Fruit fly (Drosophila melanogaster) whole organism, prepupa: Measurements from ENCODE around the gene CG34303.

ENCODE experiments used
- Blimp-1 ChIP-seq: fragments of 200-800 bp; sonication (Bioruptor generic); optimal IDR thresholded peaks from 3 replicates; lab custom pipeline; 2017; ENCODE audit warnings: missing biosample characterization, missing genetic modification characterization, mild to moderate bottlenecking, moderate library complexity, missing genetic modification reagents
- CG11294 ChIP-seq: fragments of 200-800 bp; sonication (Bioruptor generic); IDR thresholded peaks from 2 replicates; pipeline ENCODE4 v1.3.6; 2022; ENCODE audit warnings: missing biosample characterization, missing genetic modification characterization
- CG11762 ChIP-seq: fragments of 200-800 bp; sonication (Bioruptor generic); optimal IDR thresholded peaks from 3 replicates; lab custom pipeline; 2016; ENCODE audit warnings: missing biosample characterization, missing genetic modification characterization; ENCODE audit not compliant: insufficient read depth
- CG11902 ChIP-seq: fragments of 200-800 bp; sonication (Bioruptor generic); optimal IDR thresholded peaks from 3 replicates; lab custom pipeline; 2016; ENCODE audit warnings: missing biosample characterization, missing genetic modification characterization
- CG1621 ChIP-seq: fragments of 200-800 bp; sonication (Bioruptor generic); optimal IDR thresholded peaks from 3 replicates; lab custom pipeline; 2018; ENCODE audit warnings: missing biosample characterization, mild to moderate bottlenecking, missing genetic modification characterization
- CG16779 ChIP-seq: fragments of 200-800 bp; sonication (Bioruptor generic); optimal IDR thresholded peaks from 3 replicates; lab custom pipeline; 2017; ENCODE audit warnings: missing biosample characterization, mild to moderate bottlenecking, missing genetic modification characterization
- CG3032 ChIP-seq: fragments of 200-800 bp; optimal IDR thresholded peaks from 2 replicates; lab custom pipeline; 2019; ENCODE audit warnings: missing biosample characterization, mild to moderate bottlenecking, missing genetic modification characterization, moderate library complexity
- CG31627 ChIP-seq: fragments of 200-800 bp; sonication (Bioruptor generic); optimal IDR thresholded peaks from 3 replicates; lab custom pipeline; 2016; ENCODE audit warnings: missing biosample characterization, missing genetic modification characterization
- CG34406 ChIP-seq: fragments of 200-800 bp; sonication (Bioruptor generic); optimal IDR thresholded peaks from 3 replicates; lab custom pipeline; 2016; ENCODE audit warnings: missing biosample characterization, missing genetic modification characterization
- CG6792 ChIP-seq: fragments of 200-800 bp; sonication (Bioruptor generic); optimal IDR thresholded peaks from 3 replicates; lab custom pipeline; 2016; ENCODE audit warnings: missing biosample characterization, missing genetic modification characterization
- CG6808 ChIP-seq: fragments of 200-800 bp; sonication (Bioruptor generic); optimal IDR thresholded peaks from 3 replicates; lab custom pipeline; 2017; ENCODE audit warnings: missing biosample characterization, missing genetic modification characterization, mild to moderate bottlenecking, moderate library complexity, missing genetic modification reagents
- CG8119 ChIP-seq: fragments of 200-800 bp; sonication (Bioruptor generic); IDR thresholded peaks from 3 replicates; pipeline ENCODE4 v1.3.6; 2022; ENCODE audit warnings: missing biosample characterization, missing genetic modification characterization
- CG9139 ChIP-seq: fragments of 200-800 bp; sonication (Bioruptor generic); optimal IDR thresholded peaks from 3 replicates; lab custom pipeline; 2017; ENCODE audit warnings: missing biosample characterization, mild to moderate bottlenecking, missing genetic modification characterization
- Eip75B ChIP-seq: fragments of 200-800 bp; sonication (Bioruptor generic); optimal IDR thresholded peaks from 3 replicates; lab custom pipeline; 2016; ENCODE audit warnings: missing biosample characterization, missing genetic modification characterization
- Eip78C ChIP-seq: fragments of 200-800 bp; sonication (Bioruptor generic); peaks from one replicate; lab custom pipeline; 2016; ENCODE audit warnings: missing biosample characterization, missing genetic modification characterization
- Eip93F ChIP-seq: fragments of 200-800 bp; sonication (Bioruptor generic); optimal IDR thresholded peaks from 2 replicates; lab custom pipeline; 2016; ENCODE audit warnings: missing biosample characterization, mild to moderate bottlenecking, missing genetic modification characterization
- Ets96B ChIP-seq: fragments of 200-800 bp; optimal IDR thresholded peaks from 2 replicates; lab custom pipeline; 2019; ENCODE audit warnings: missing biosample characterization, mild to moderate bottlenecking, missing genetic modification characterization, moderate library complexity
- Gug ChIP-seq: fragments of 200-800 bp; sonication (Bioruptor generic); IDR thresholded peaks from 2 replicates; pipeline ENCODE4 v1.3.6; 2022; ENCODE audit warnings: missing biosample characterization, missing genetic modification characterization
- Hr38 ChIP-seq: sonication (Bioruptor generic); optimal IDR thresholded peaks from 2 replicates; lab custom pipeline; 2016; ENCODE audit warnings: missing biosample characterization, missing genetic modification characterization
- Hr4 ChIP-seq: fragments of 200-800 bp; sonication (Bioruptor generic); optimal IDR thresholded peaks from 3 replicates; lab custom pipeline; 2016; ENCODE audit warnings: missing biosample characterization, missing genetic modification characterization
- Lpt ChIP-seq: fragments of 200-800 bp; sonication (Bioruptor generic); optimal IDR thresholded peaks from 3 replicates; lab custom pipeline; 2016; ENCODE audit warnings: missing biosample characterization, missing genetic modification characterization
- Met ChIP-seq: fragments of 200-800 bp; sonication (Bioruptor generic); optimal IDR thresholded peaks from 3 replicates; lab custom pipeline; 2016; ENCODE audit warnings: missing biosample characterization, missing genetic modification characterization
- OdsH ChIP-seq: fragments of 200-800 bp; sonication (Bioruptor generic); optimal IDR thresholded peaks from 3 replicates; lab custom pipeline; 2016; ENCODE audit warnings: missing biosample characterization, missing genetic modification characterization
- Smox ChIP-seq: fragments of 200-800 bp; sonication (Bioruptor generic); optimal IDR thresholded peaks from 3 replicates; lab custom pipeline; 2016; ENCODE audit warnings: missing biosample characterization, missing genetic modification characterization
- Sox102F ChIP-seq: fragments of 200-800 bp; sonication (Bioruptor generic); optimal IDR thresholded peaks from 2 replicates; lab custom pipeline; 2016; ENCODE audit warnings: missing biosample characterization, mild to moderate bottlenecking, missing genetic modification characterization
- Sox14 ChIP-seq: fragments of 200-800 bp; sonication (Bioruptor generic); optimal IDR thresholded peaks from 3 replicates; lab custom pipeline; 2016; ENCODE audit warnings: missing biosample characterization, missing genetic modification characterization
- achi ChIP-seq: fragments of 200-800 bp; sonication (Bioruptor generic); optimal IDR thresholded peaks from 3 replicates; lab custom pipeline; 2016; ENCODE audit warnings: missing biosample characterization, missing genetic modification characterization
- cyc ChIP-seq: fragments of 200-800 bp; sonication (Bioruptor generic); optimal IDR thresholded peaks from 3 replicates; lab custom pipeline; 2016; ENCODE audit warnings: missing biosample characterization, missing genetic modification characterization
- dac ChIP-seq: fragments of 200-800 bp; sonication (Bioruptor generic); optimal IDR thresholded peaks from 2 replicates; lab custom pipeline; 2017; ENCODE audit warnings: missing biosample characterization, mild to moderate bottlenecking, missing genetic modification characterization
- dsx ChIP-seq: fragments of 200-800 bp; optimal IDR thresholded peaks from 3 replicates; lab custom pipeline; 2019; ENCODE audit warnings: missing biosample characterization, mild to moderate bottlenecking, missing genetic modification characterization, moderate library complexity; ENCODE audit not compliant: poor library complexity, severe bottlenecking
- fd85E ChIP-seq: fragments of 200-800 bp; sonication (Bioruptor generic); optimal IDR thresholded peaks from 3 replicates; lab custom pipeline; 2016; ENCODE audit warnings: missing biosample characterization, missing genetic modification characterization
- fkh ChIP-seq: fragments of 200-800 bp; sonication (Bioruptor generic); optimal IDR thresholded peaks from 3 replicates; lab custom pipeline; 2017; ENCODE audit warnings: missing biosample characterization, mild to moderate bottlenecking, missing genetic modification characterization, moderate library complexity
- lz ChIP-seq: fragments of 200-800 bp; sonication (Bioruptor generic); optimal IDR thresholded peaks from 3 replicates; lab custom pipeline; 2016; ENCODE audit warnings: missing biosample characterization, missing genetic modification characterization
- pdm3 ChIP-seq: fragments of 200-800 bp; sonication (Bioruptor generic); optimal IDR thresholded peaks from 3 replicates; lab custom pipeline; 2016; ENCODE audit warnings: missing biosample characterization, missing genetic modification characterization
- salr ChIP-seq, 2 experiments: fragments of 200-800 bp; sonication (Bioruptor generic); optimal IDR thresholded peaks; 3 replicates each; lab custom pipeline; 2016 to 2018; ENCODE audit warnings: missing biosample characterization in 2 of 2, missing genetic modification characterization in 2 of 2, mild to moderate bottlenecking in 1 of 2
- ss ChIP-seq, 2 experiments: fragments of 200-800 bp; sonication (Bioruptor generic); optimal IDR thresholded peaks; 2 replicates in 1 of 2; 3 replicates in 1 of 2; lab custom pipeline; 2017 to 2018; ENCODE audit warnings: mild to moderate bottlenecking in 2 of 2, missing biosample characterization in 2 of 2, missing genetic modification characterization in 2 of 2, moderate library complexity in 1 of 2
- vri ChIP-seq: fragments of 200-800 bp; sonication (Bioruptor generic); optimal IDR thresholded peaks from 3 replicates; lab custom pipeline; 2016; ENCODE audit warnings: missing biosample characterization, mild to moderate bottlenecking, missing genetic modification characterization

Gene CG34303

DNA sequence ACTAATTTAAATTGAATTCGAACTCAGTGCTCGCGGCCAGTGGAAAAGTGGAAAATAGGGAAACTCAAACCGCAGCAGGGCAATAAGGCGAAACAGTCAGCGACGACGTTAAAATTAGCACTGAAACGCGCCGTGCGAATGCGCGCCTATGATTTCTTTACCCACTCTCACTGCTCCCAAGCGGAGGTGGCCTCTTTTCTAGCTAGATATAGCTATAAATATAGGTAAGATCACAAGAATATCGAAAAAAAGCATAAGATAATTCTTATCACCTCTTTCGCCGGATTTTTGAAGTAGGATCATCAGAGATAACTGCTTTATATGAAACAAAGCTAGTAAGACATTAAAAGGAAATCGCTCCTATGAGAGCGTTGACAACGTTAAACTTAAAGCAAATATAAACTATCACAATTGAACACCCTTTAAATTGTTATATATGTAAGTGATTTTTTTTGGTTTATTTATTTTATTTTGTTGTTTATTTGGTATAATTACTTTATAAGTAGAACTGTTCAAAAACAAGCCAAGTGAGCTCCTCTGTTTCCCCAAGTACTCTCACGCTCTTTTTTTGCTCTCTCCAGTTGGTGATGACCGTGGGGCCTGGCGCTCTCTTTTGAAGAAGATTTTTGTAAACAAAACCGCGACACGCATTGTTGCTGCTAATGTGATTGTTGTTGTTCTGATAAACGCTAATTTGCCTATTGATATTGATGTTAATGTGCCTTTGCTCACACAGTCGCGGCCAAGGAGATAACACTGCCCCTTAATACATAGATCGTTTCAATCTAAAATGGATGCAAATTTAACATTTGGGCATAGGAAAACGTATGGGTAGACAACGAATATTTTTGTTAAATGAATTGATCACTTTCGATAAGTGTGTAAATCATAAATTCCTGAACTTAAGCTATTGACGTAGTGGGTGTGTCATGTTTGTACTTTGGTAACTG is 11.8 kb downstream of the CG34303 start, which contains the start of gene tws (continued):
- peak; percentile 40 for TF ChIP-seq Met
- TF ChIP-seq Hr38 (GFP tag; lab: Kevin White, UChicago) = no peak
- TF ChIP-seq cyc (GFP tag; lab: Kevin White, UChicago) = peak; percentile 2
- peak; percentile 31 for TF ChIP-seq CG34406 (GFP tag; lab: Kevin White, UChicago)
- no peak for TF ChIP-seq Blimp-1 (GFP tag; lab: Kevin White, UChicago)
- peak; percentile 58 for TF ChIP-seq Sox14 (GFP tag; lab: Kevin White, UChicago)
- TF ChIP-seq salr (GFP tag; optimal IDR thresholded peaks at IDR 0.05; lab: Kevin White, UChicago) = peak in 1 of 2 experiments; percentile 37
- TF ChIP-seq CG11762 (GFP tag; lab: Kevin White, UChicago) = peak; percentile 2
- TF ChIP-seq CG31627 (GFP tag; lab: Kevin White, UChicago) = peak; percentile 2
- peak; percentile 6 for TF ChIP-seq CG6792 (GFP tag; lab: Kevin White, UChicago)
- TF ChIP-seq CG3032 (tag; lab: Kevin White, UChicago) = peak; percentile 54
- peak; percentile 45 for TF ChIP-seq Sox102F
- TF ChIP-seq OdsH (GFP tag; lab: Kevin White, UChicago) = peak; percentile 40
- TF ChIP-seq fd85E = no peak
- peak; percentile 1 for TF ChIP-seq Lpt
- TF ChIP-seq lz (GFP tag; lab: Kevin White, UChicago) = peak; percentile 21
- peak; percentile 30 for TF ChIP-seq Smox
- TF ChIP-seq achi (GFP tag; lab: Kevin White, UChicago) = peak; percentile 27
- no peak for TF ChIP-seq Gug (GFP tag; lab: Robert Waterston, UW)
- TF ChIP-seq vri = peak; percentile 4
- TF ChIP-seq CG11902 (GFP tag; lab: Kevin White, UChicago) = no peak
- no peak for TF ChIP-seq CG11294
- peak; percentile 74 for TF ChIP-seq CG6808 (GFP tag; lab: Kevin White, UChicago)
- TF ChIP-seq ss (GFP tag; optimal IDR thresholded peaks at IDR 0.05; lab: Kevin White, UChicago) = peak; percentile 67 to 75
- TF ChIP-seq Eip93F (GFP tag; lab: Kevin White, UChicago) = no peak
- TF ChIP-seq CG9139 (GFP tag; lab: Kevin White, UChicago) = no peak

DNA sequence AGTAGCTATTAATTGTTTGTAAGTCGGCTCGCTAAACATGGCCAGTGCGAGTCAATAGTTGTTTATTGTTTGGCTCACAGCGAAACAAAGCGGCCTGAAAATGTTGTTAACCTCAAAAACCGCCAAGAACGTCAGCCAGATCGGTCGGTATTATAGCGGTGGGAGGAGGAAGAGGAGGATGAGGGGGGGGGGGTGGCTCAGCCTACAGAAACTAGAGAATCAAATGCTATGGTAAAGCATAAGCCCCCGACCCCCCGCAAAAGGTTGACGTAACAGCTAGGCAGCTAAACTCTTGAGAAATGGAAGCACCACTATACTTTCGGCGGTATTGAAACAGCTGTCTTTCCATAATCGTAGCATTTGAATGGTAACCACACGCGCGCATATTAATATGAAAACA is 12.8 kb downstream of the CG34303 start:
- TF ChIP-seq fkh (GFP tag; lab: Kevin White, UChicago) (peak; percentile 54), Ets96B (tag; lab: Kevin White, UChicago) (no peak), Eip78C (no peak), dac (GFP tag; lab: Kevin White, UChicago) (no peak), Eip75B (GFP tag; lab: Kevin White, UChicago) (no peak), CG8119 (GFP tag; lab: Robert Waterston, UW) (no peak), CG6792 (GFP tag; lab: Kevin White, UChicago) (no peak), Lpt (no peak)

DNA sequence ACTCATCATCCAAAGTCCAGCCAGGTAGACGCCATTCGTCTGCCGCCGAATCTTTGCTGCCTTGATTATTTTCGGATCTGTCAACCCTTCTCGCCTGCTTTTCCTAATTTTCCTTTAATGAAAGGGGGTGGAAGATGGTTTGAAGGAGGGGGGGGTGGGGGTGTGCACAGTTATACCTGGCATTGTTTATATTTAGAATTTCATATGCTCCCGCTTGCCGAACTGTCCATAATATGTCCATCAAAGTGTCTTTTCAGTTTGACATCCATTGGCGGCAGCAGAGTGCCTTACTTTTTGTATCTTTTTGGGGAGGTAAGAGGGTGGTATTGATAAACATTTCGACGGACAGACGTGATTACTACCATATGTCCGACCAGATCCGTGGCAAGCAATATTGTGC is 13.9 kb downstream of the CG34303 start:
- TF ChIP-seq Eip75B (GFP tag; lab: Kevin White, UChicago) (no peak), CG11294 (no peak), lz (GFP tag; lab: Kevin White, UChicago) (no peak), Hr4 (GFP tag; lab: Kevin White, UChicago) (no peak), pdm3 (GFP tag; lab: Kevin White, UChicago) (no peak), Sox102F (no peak), CG1621 (tag; lab: Kevin White, UChicago) (no peak), CG31627 (GFP tag; lab: Kevin White, UChicago) (no peak), Gug (GFP tag; lab: Robert Waterston, UW) (no peak), fkh (GFP tag; lab: Kevin White, UChicago) (no peak), fd85E (no peak), Blimp-1 (GFP tag; lab: Kevin White, UChicago) (no peak), CG16779 (no peak), CG9139 (GFP tag; lab: Kevin White, UChicago) (no peak), Lpt (no peak), dsx (GFP tag; lab: Kevin White, UChicago) (no peak), Ets96B (tag; lab: Kevin White, UChicago) (no peak)
